Fruit fly (Drosophila melanogaster): Measurements from ENCODE around the gene CG10343.

DNA sequence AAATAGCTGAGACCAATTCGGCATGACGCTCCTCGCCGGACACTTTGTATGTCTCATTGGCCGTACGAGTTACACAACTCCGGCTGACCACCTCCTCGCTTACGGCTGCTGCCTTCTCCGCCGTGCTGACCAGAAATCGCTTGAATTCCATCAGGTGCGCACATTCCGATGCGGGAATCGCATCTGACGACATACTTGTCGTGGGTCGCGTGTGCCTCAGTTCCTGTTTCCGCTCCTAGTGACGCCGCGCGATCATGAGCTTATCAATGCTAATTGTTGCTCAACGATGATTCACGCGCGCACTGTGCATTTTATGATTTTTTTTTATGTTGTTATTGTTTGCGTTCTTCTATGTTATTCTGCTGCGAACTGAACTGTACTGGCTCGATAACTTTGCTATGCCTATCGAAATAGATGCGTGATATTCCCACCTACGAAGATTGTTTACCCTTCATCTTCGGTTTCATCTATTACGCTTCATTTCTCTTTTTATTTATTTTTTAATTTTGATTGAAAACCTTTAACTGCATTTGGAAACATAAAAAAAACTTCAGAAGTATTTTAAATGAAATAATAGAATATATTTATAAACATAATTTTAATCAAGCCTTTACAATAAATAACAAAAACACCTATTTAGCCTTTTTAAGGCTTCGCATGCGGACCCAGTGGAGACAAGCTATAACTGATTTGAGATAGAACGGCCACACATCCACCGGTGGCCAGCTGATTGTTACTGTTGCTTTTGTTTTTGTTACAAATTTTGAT, at the start of gene CG10343, which contains the start of gene CG10376:
- TF ChIP-seq Ets98B (GFP tag; IDR thresholded peaks at IDR 0.05) (peak; percentile 71; the same call in 1 of the 2 replicates), Snoo (tag; optimal IDR thresholded peaks at IDR 0.05) (peak; percentile 81), fd96Ca (GFP tag; IDR thresholded peaks at IDR 0.05) (peak; percentile 60; the same call in 1 of the 3 replicates)

All from whole organism, pupa.